Worm (Caenorhabditis elegans) whole organism, midembryonic: ENCODE measurements around the gene acp-6.

ENCODE experiments used
- T22C8.4 ChIP-seq: fragments of 200-800 bp; sonication (Bioruptor generic); IDR thresholded peaks from 2 replicates; pipeline ENCODE4 v1.3.6; 2022; ENCODE audit warnings: missing genetic modification characterization, missing compliant biosample characterization
- cog-1 ChIP-seq: sonication (generic microtip); optimal IDR thresholded peaks from 2 replicates; lab custom pipeline; 2016; ENCODE audit warnings: missing genetic modification characterization, missing compliant biosample characterization
- klf-2 ChIP-seq: fragments of 200-800 bp; sonication (Bioruptor generic); conservative IDR thresholded peaks from 2 replicates; pipeline ENCODE4 v1.3.6; 2022; ENCODE audit warnings: missing genetic modification reagents, missing genetic modification characterization, missing compliant biosample characterization
- ref-1 ChIP-seq: fragments of 200-800 bp; sonication (Bioruptor generic); conservative IDR thresholded peaks from 2 replicates; pipeline ENCODE4 v1.3.6; 2022; ENCODE audit warnings: missing genetic modification reagents, missing genetic modification characterization, missing compliant biosample characterization
- tab-1 ChIP-seq: fragments of 200-800 bp; sonication (Bioruptor generic); IDR thresholded peaks from 2 replicates; pipeline ENCODE4 v1.3.6; 2022; ENCODE audit warnings: missing genetic modification characterization, missing compliant biosample characterization
- ztf-23 ChIP-seq: fragments of 200-800 bp; sonication (Bioruptor generic); IDR thresholded peaks from 2 replicates; pipeline ENCODE4 v1.3.6; 2022; ENCODE audit warnings: missing genetic modification reagents, missing genetic modification characterization, missing compliant biosample characterization
- ztf-29 ChIP-seq: fragments of 200-800 bp; sonication (Bioruptor generic); IDR thresholded peaks from 2 replicates; pipeline ENCODE4 v1.3.6; 2022; ENCODE audit warnings: missing genetic modification reagents, missing genetic modification characterization, missing compliant biosample characterization

DNA sequence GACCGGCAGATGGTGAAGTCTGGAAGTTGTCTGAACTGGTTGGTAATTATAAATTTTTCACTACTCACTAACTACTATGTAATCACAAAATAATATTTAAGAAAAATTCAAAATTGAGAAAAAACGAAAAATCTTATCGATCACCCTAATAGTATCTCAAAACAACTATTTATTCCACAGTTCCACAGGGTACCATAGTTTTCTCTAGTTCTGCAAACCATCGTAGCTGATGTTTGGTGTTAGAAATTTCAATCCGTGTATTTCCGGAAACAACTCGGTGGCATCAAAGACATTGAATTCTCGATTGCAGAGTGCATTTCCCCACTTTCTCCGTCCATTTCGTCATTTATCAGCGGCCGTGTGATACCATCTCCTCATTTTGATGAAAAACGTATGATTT lies 15.7 kb upstream of the acp-6 start, which contains the start of gene Y73B6BL.31:
- TF ChIP-seq cog-1 (tag; lab: Kevin White, UChicago) (no peak), T22C8.4 (GFP tag; lab: Robert Waterston, UW) (no peak), ztf-23 (GFP tag; lab: Robert Waterston, UW) (no peak), tab-1 (GFP tag; lab: Robert Waterston, UW) (no peak), ztf-29 (GFP tag; lab: Robert Waterston, UW) (no peak), ref-1 (GFP tag; lab: Robert Waterston, UW) (no peak), klf-2 (GFP tag; lab: Robert Waterston, UW) (no peak)
